Worm (Caenorhabditis elegans) whole organism, L1 larva: ENCODE measurements around the gene ipmk-1.
"Not testable (repeated sequence)": the region's sequence is repeated elsewhere in the genome, so short reads cannot be mapped to it uniquely, and the experiment has no call there.

Source experiments
- C04F5.9 ChIP-seq: sonication (generic microtip); optimal IDR thresholded peaks from 2 replicates; lab custom pipeline; 2016; ENCODE audit warnings: missing genetic modification characterization, missing compliant biosample characterization
- C34B4.2 ChIP-seq: sonication (generic microtip); optimal IDR thresholded peaks from 2 replicates; lab custom pipeline; 2017; ENCODE audit warnings: mild to moderate bottlenecking, missing genetic modification characterization, missing compliant biosample characterization
- aha-1 ChIP-seq: fragments of 150-350 bp; optimal IDR thresholded peaks from 2 replicates; lab custom pipeline; 2014; ENCODE audit warnings: missing biosample characterization, missing genetic modification characterization
- aly-2 ChIP-seq: fragments of 150-350 bp; optimal IDR thresholded peaks from 2 replicates; lab custom pipeline; 2014; ENCODE audit warnings: missing biosample characterization, missing genetic modification characterization
- ama-1 ChIP-seq: fragments of 150-350 bp; optimal IDR thresholded peaks from 2 replicates; lab custom pipeline; 2014
- ceh-63 ChIP-seq: fragments of 200-800 bp; sonication (Bioruptor generic); optimal IDR thresholded peaks from 2 replicates; lab custom pipeline; 2018; ENCODE audit warnings: mild to moderate bottlenecking, missing genetic modification characterization, missing compliant biosample characterization
- ces-1 ChIP-seq: fragments of 150-350 bp; optimal IDR thresholded peaks from 2 replicates; lab custom pipeline; 2014; ENCODE audit warnings: missing biosample characterization, missing genetic modification reagents, missing genetic modification characterization
- dpl-1 ChIP-seq, 3 experiments: fragments of 150-350 bp in 2 of 3; sonication (generic microtip) in 1 of 3; optimal IDR thresholded peaks; 2 replicates each; lab custom pipeline; 2014 to 2017; ENCODE audit warnings: missing biosample characterization in 3 of 3, missing genetic modification characterization in 3 of 3, missing genetic modification reagents in 3 of 3
- efl-1 ChIP-seq, 4 experiments: fragments of 150-350 bp; optimal IDR thresholded peaks in 3 of 4; peaks in 1 of 4; 1 replicate in 1 of 4; 2 replicates in 3 of 4; lab custom pipeline; 2014; ENCODE audit warnings: missing biosample characterization in 2 of 4, missing genetic modification characterization in 2 of 4, missing genetic modification reagents in 2 of 4
- efl-3 ChIP-seq: fragments of 200-800 bp; sonication (Bioruptor generic); optimal IDR thresholded peaks from 2 replicates; lab custom pipeline; 2018; ENCODE audit warnings: mild to moderate bottlenecking, missing genetic modification characterization, missing compliant biosample characterization
- egl-27 ChIP-seq, 2 experiments: fragments of 150-350 bp in 1 of 2; sonication (generic microtip); optimal IDR thresholded peaks; 3 replicates each; lab custom pipeline; 2017 to 2018; ENCODE audit warnings: missing biosample characterization in 2 of 2, missing genetic modification characterization in 2 of 2, missing genetic modification reagents in 2 of 2
- ets-5 ChIP-seq: fragments of 200-800 bp; sonication (Bioruptor generic); IDR thresholded peaks from 2 replicates; pipeline ENCODE4 v1.3.6; 2022; ENCODE audit warnings: missing genetic modification characterization, missing compliant biosample characterization
- fkh-10 ChIP-seq: sonication (generic microtip); optimal IDR thresholded peaks from 2 replicates; lab custom pipeline; 2017; ENCODE audit warnings: missing biosample characterization, missing genetic modification reagents, missing genetic modification characterization
- fos-1 ChIP-seq: fragments of 150-350 bp; optimal IDR thresholded peaks from 2 replicates; lab custom pipeline; 2014; ENCODE audit warnings: missing biosample characterization, missing genetic modification characterization
- grh-1 ChIP-seq: fragments of 200-800 bp; sonication (Bioruptor generic); IDR thresholded peaks from 2 replicates; pipeline ENCODE4 v1.3.6; 2022; ENCODE audit warnings: missing genetic modification reagents, missing genetic modification characterization, missing compliant biosample characterization
- irx-1 ChIP-seq: sonication (generic microtip); optimal IDR thresholded peaks from 2 replicates; lab custom pipeline; 2016; ENCODE audit warnings: missing genetic modification characterization, missing compliant biosample characterization
- isw-1 ChIP-seq: fragments of 200-800 bp; sonication (Bioruptor generic); IDR thresholded peaks from 2 replicates; pipeline ENCODE4 v1.3.6; 2022; ENCODE audit warnings: missing genetic modification characterization, missing compliant biosample characterization
- lin-15B ChIP-seq: fragments of 150-350 bp; sonication (generic microtip); optimal IDR thresholded peaks from 3 replicates; lab custom pipeline; 2014; ENCODE audit warnings: missing biosample characterization, missing genetic modification characterization
- mdl-1 ChIP-seq, 2 experiments: fragments of 150-350 bp; optimal IDR thresholded peaks; 2 replicates each; lab custom pipeline; 2014 to 2017; ENCODE audit warnings: missing biosample characterization in 2 of 2, missing genetic modification characterization in 2 of 2, inconsistent platforms in 1 of 2
- mep-1 ChIP-seq: fragments of 150-350 bp; optimal IDR thresholded peaks from 2 replicates; lab custom pipeline; 2014; ENCODE audit warnings: missing biosample characterization, missing genetic modification characterization
- nhr-11 ChIP-seq: fragments of 150-350 bp; optimal IDR thresholded peaks from 2 replicates; lab custom pipeline; 2014; ENCODE audit warnings: missing biosample characterization, missing genetic modification characterization
- nhr-28 ChIP-seq: fragments of 150-350 bp; optimal IDR thresholded peaks from 2 replicates; lab custom pipeline; 2014; ENCODE audit warnings: missing biosample characterization, missing genetic modification characterization
- nhr-71 ChIP-seq: sonication (generic microtip); optimal IDR thresholded peaks from 2 replicates; lab custom pipeline; 2016; ENCODE audit warnings: mild to moderate bottlenecking, missing genetic modification characterization, moderate library complexity, missing compliant biosample characterization
- nhr-77 ChIP-seq: fragments of 150-350 bp; optimal IDR thresholded peaks from 2 replicates; lab custom pipeline; 2014; ENCODE audit warnings: missing biosample characterization, missing genetic modification characterization
- nhr-84 ChIP-seq: sonication (generic microtip); optimal IDR thresholded peaks from 2 replicates; lab custom pipeline; 2017; ENCODE audit warnings: missing biosample characterization, missing genetic modification characterization
- nhr-90 ChIP-seq: sonication (generic microtip); optimal IDR thresholded peaks from 2 replicates; lab custom pipeline; 2016; ENCODE audit warnings: mild to moderate bottlenecking, missing genetic modification characterization, missing compliant biosample characterization; ENCODE audit not compliant: poor library complexity
- pag-3 ChIP-seq: sonication (generic microtip); optimal IDR thresholded peaks from 2 replicates; lab custom pipeline; 2017; ENCODE audit warnings: missing genetic modification characterization, mild to moderate bottlenecking, missing compliant biosample characterization, antibody characterized with exemption, borderline replicate concordance; ENCODE audit not compliant: insufficient read depth
- rnt-1 ChIP-seq: sonication (generic microtip); optimal IDR thresholded peaks from 2 replicates; lab custom pipeline; 2016; ENCODE audit warnings: mild to moderate bottlenecking, missing genetic modification characterization, moderate library complexity, missing compliant biosample characterization
- snpc-4 ChIP-seq: fragments of 150-350 bp; optimal IDR thresholded peaks from 2 replicates; lab custom pipeline; 2014; ENCODE audit warnings: missing biosample characterization, missing genetic modification characterization
- snu-23 ChIP-seq: sonication (generic microtip); optimal IDR thresholded peaks from 2 replicates; lab custom pipeline; 2016; ENCODE audit warnings: missing genetic modification characterization, missing compliant biosample characterization
- sox-4 ChIP-seq: sonication (generic microtip); optimal IDR thresholded peaks from 2 replicates; lab custom pipeline; 2016; ENCODE audit warnings: missing genetic modification characterization, missing compliant biosample characterization
- sptf-1 ChIP-seq: fragments of 150-350 bp; optimal IDR thresholded peaks from 2 replicates; lab custom pipeline; 2014; ENCODE audit warnings: missing biosample characterization, missing genetic modification characterization
- swsn-7 ChIP-seq: sonication (generic microtip); optimal IDR thresholded peaks from 2 replicates; lab custom pipeline; 2016; ENCODE audit warnings: missing genetic modification characterization, missing compliant biosample characterization
- unc-130 ChIP-seq: fragments of 150-350 bp; optimal IDR thresholded peaks from 2 replicates; lab custom pipeline; 2017; ENCODE audit warnings: missing biosample characterization, missing genetic modification characterization, inconsistent platforms
- unc-30 ChIP-seq: sonication (generic microtip); optimal IDR thresholded peaks from 2 replicates; lab custom pipeline; 2017; ENCODE audit warnings: missing biosample characterization, missing genetic modification characterization
- unc-62 ChIP-seq: fragments of 150-350 bp; optimal IDR thresholded peaks from 2 replicates; lab custom pipeline; 2014; ENCODE audit warnings: missing biosample characterization, missing genetic modification reagents, missing genetic modification characterization
- unc-86 ChIP-seq: sonication (generic microtip); optimal IDR thresholded peaks from 2 replicates; lab custom pipeline; 2016; ENCODE audit warnings: missing genetic modification characterization, missing compliant biosample characterization
- vab-15 ChIP-seq: sonication (generic microtip); optimal IDR thresholded peaks from 2 replicates; lab custom pipeline; 2017; ENCODE audit warnings: missing genotype, mild to moderate bottlenecking, missing genetic modification characterization, missing compliant biosample characterization
- zip-4 ChIP-seq: fragments of 200-800 bp; sonication (Bioruptor generic); optimal IDR thresholded peaks from 2 replicates; lab custom pipeline; 2018; ENCODE audit warnings: mild to moderate bottlenecking, missing genetic modification characterization, moderate library complexity, missing compliant biosample characterization
- ztf-4 ChIP-seq: fragments of 150-350 bp; optimal IDR thresholded peaks from 2 replicates; lab custom pipeline; 2014; ENCODE audit warnings: missing biosample characterization, missing genetic modification characterization

The ipmk-1 gene

ce11 chrIV:12547824-12548223, at the start of gene ipmk-1:
TSS of gene ipmk-1 (plus strand) at chrIV:12548124.
- TF ChIP-seq fkh-10 (GFP tag; lab: Kevin White, UChicago), result no peak
- no peak for TF ChIP-seq ztf-4
- no peak for TF ChIP-seq C34B4.2
- no peak for TF ChIP-seq ama-1 (lab: Kevin White, UChicago)
- no peak for TF ChIP-seq snu-23 (GFP tag; lab: Kevin White, UChicago)
- no peak for TF ChIP-seq isw-1 (GFP tag; lab: Robert Waterston, UW)

- no peak for TF ChIP-seq egl-27 (tag; optimal IDR thresholded peaks at IDR 0.05; lab: Kevin White, UChicago)
- no peak for TF ChIP-seq nhr-28 (tag; lab: Kevin White, UChicago)
- TF ChIP-seq aly-2, result no peak
- TF ChIP-seq swsn-7, result no peak
- no peak for TF ChIP-seq fkh-10 (GFP tag; lab: Kevin White, UChicago)
- no peak for TF ChIP-seq C34B4.2
- no peak for TF ChIP-seq grh-1 (GFP tag; lab: Robert Waterston, UW)
- TF ChIP-seq nhr-77, result no peak
- no peak for TF ChIP-seq ets-5 (GFP tag; lab: Robert Waterston, UW)
- no peak for TF ChIP-seq zip-4 (GFP tag; lab: Kevin White, UChicago)
- TF ChIP-seq ces-1 (GFP tag; lab: Kevin White, UChicago), result no peak
- no peak for TF ChIP-seq dpl-1 (GFP tag; optimal IDR thresholded peaks at IDR 0.05; lab: Kevin White, UChicago)
- no peak for TF ChIP-seq pag-3 (tag; lab: Kevin White, UChicago)
Measured at ce11 chrIV:12498238-12498637, 49.7 kb upstream of the ipmk-1 start, which contains the start of gene sru-19. TSS of gene sru-19 (plus strand) at chrIV:12498538.

ce11 chrIV:12501956-12502355, 46.0 kb upstream of the ipmk-1 start, which contains the start of gene sru-18:
TSS of gene sru-18 (plus strand) at chrIV:12502256.
- TF ChIP-seq ceh-63 (GFP tag; lab: Kevin White, UChicago) (no peak), nhr-90 (tag; lab: Kevin White, UChicago) (no peak), nhr-71 (tag; lab: Kevin White, UChicago) (no peak), ztf-4 (no peak), ets-5 (GFP tag; lab: Robert Waterston, UW) (no peak)

ce11 chrIV:12505397-12505796, 42.5 kb upstream of the ipmk-1 start, which contains the start of gene sru-17:
TSS of gene sru-17 (plus strand) at chrIV:12505697.
- not testable (repeated sequence) for TF ChIP-seq snpc-4 (tag; lab: Kevin White, UChicago); ztf-4; ama-1 (lab: Kevin White, UChicago)

ce11 chrIV:12520150-12520549, 27.8 kb upstream of the ipmk-1 start, which contains the start of gene tsp-4:
TSS of gene tsp-4 (minus strand) at chrIV:12520250.
- TF ChIP-seq irx-1 (no peak), egl-27 (tag; optimal IDR thresholded peaks at IDR 0.05; lab: Kevin White, UChicago) (no peak), unc-30 (tag; lab: Kevin White, UChicago) (no peak), lin-15B (tag; lab: Kevin White, UChicago) (no peak), nhr-11 (tag; lab: Kevin White, UChicago) (no peak), pag-3 (tag; lab: Kevin White, UChicago) (no peak), isw-1 (GFP tag; lab: Robert Waterston, UW) (no peak), sptf-1 (tag; lab: Kevin White, UChicago) (no peak), efl-1 (optimal IDR thresholded peaks at IDR 0.05; lab: Kevin White, UChicago) (no peak), efl-1 (GFP tag; optimal IDR thresholded peaks at IDR 0.05 in 1 of 2; lab: Kevin White, UChicago) (no peak), nhr-84 (no peak), mep-1 (tag; lab: Kevin White, UChicago) (no peak)

- TF ChIP-seq efl-1 (optimal IDR thresholded peaks at IDR 0.05; lab: Kevin White, UChicago) (no peak), efl-1 (GFP tag; optimal IDR thresholded peaks at IDR 0.05 in 1 of 2; lab: Kevin White, UChicago) (no peak), mdl-1 (tag; optimal IDR thresholded peaks at IDR 0.05; lab: Kevin White, UChicago) (no peak), efl-3 (no peak), aha-1 (tag; lab: Kevin White, UChicago) (no peak), ces-1 (GFP tag; lab: Kevin White, UChicago) (no peak), rnt-1 (tag; lab: Kevin White, UChicago) (no peak), isw-1 (GFP tag; lab: Robert Waterston, UW) (no peak), snu-23 (GFP tag; lab: Kevin White, UChicago) (no peak), unc-130 (no peak), nhr-77 (no peak), sox-4 (tag; lab: Kevin White, UChicago) (no peak), fos-1 (no peak), C04F5.9 (tag; lab: Kevin White, UChicago) (no peak), unc-62 (GFP tag; lab: Kevin White, UChicago) (no peak), unc-86 (tag; lab: Kevin White, UChicago) (no peak), vab-15 (no peak)
Measured at ce11 chrIV:12522521-12522920, 25.4 kb upstream of the ipmk-1 start, which contains the start of gene sru-13. TSS of gene sru-13 (minus strand) at chrIV:12522621.
